Fruit fly (Drosophila melanogaster) whole organism, embryonic: ENCODE measurements around the gene CG15882.

Experiments used
- ATbp ChIP-seq: fragments of 200-800 bp; sonication (Bioruptor generic); optimal IDR thresholded peaks from 2 replicates; lab custom pipeline; 2017; ENCODE audit warnings: missing biosample characterization, mild to moderate bottlenecking, missing genetic modification characterization, missing genetic modification reagents
- Abd-B ChIP-seq: fragments of 200-800 bp; sonication (Bioruptor generic); optimal IDR thresholded peaks from 2 replicates; lab custom pipeline; 2018; ENCODE audit warnings: missing biosample characterization, mild to moderate bottlenecking, missing genetic modification characterization, moderate library complexity
- Blimp-1 ChIP-seq: fragments of 200-800 bp; sonication (Bioruptor generic); optimal IDR thresholded peaks from 3 replicates; lab custom pipeline; 2018; ENCODE audit warnings: missing biosample characterization, missing genetic modification characterization, mild to moderate bottlenecking, moderate library complexity, missing genetic modification reagents
- CG10462 ChIP-seq: fragments of 200-800 bp; sonication (Bioruptor generic); optimal IDR thresholded peaks from 2 replicates; lab custom pipeline; 2016; ENCODE audit warnings: missing biosample characterization, missing genetic modification characterization
- CG11398 ChIP-seq: fragments of 200-800 bp; sonication (Bioruptor generic); optimal IDR thresholded peaks from 2 replicates; lab custom pipeline; 2016; ENCODE audit warnings: missing biosample characterization, missing genetic modification characterization
- CG12219 ChIP-seq: fragments of 200-800 bp; sonication (Bioruptor generic); optimal IDR thresholded peaks from 3 replicates; lab custom pipeline; 2018; ENCODE audit warnings: missing biosample characterization, mild to moderate bottlenecking, missing genetic modification characterization
- CG12769 ChIP-seq: fragments of 200-800 bp; sonication (Bioruptor generic); optimal IDR thresholded peaks from 2 replicates; lab custom pipeline; 2019; ENCODE audit warnings: missing biosample characterization, mild to moderate bottlenecking, missing genetic modification characterization, moderate library complexity
- CG17359 ChIP-seq: fragments of 200-800 bp; sonication (Bioruptor generic); optimal IDR thresholded peaks from 3 replicates; lab custom pipeline; 2018; ENCODE audit warnings: missing biosample characterization, mild to moderate bottlenecking, missing genetic modification characterization, moderate library complexity
- CG17361 ChIP-seq: fragments of 200-800 bp; sonication (Bioruptor generic); IDR thresholded peaks from 3 replicates; pipeline ENCODE4 v1.3.6; 2022; ENCODE audit warnings: missing biosample characterization, missing genetic modification characterization
- CG30431 ChIP-seq: fragments of 200-800 bp; sonication (Bioruptor generic); optimal IDR thresholded peaks from 2 replicates; lab custom pipeline; 2017; ENCODE audit warnings: missing biosample characterization, missing genetic modification characterization
- CG32772 ChIP-seq: fragments of 200-800 bp; sonication (Bioruptor generic); IDR thresholded peaks from 2 replicates; pipeline ENCODE4 v1.3.6; 2022; ENCODE audit warnings: missing biosample characterization, missing genetic modification characterization
- CG5953 ChIP-seq: fragments of 200-800 bp; sonication (Bioruptor generic); IDR thresholded peaks from 2 replicates; pipeline ENCODE4 v1.3.6; 2022; ENCODE audit warnings: missing biosample characterization, missing genetic modification characterization
- CG6765 ChIP-seq: fragments of 200-800 bp; sonication (Bioruptor generic); optimal IDR thresholded peaks from 3 replicates; lab custom pipeline; 2017; ENCODE audit warnings: missing biosample characterization, mild to moderate bottlenecking, missing genetic modification characterization
- CG6813 ChIP-seq: fragments of 200-800 bp; sonication (Bioruptor generic); optimal IDR thresholded peaks from 2 replicates; lab custom pipeline; 2017; ENCODE audit warnings: missing biosample characterization, missing genetic modification characterization, mild to moderate bottlenecking, moderate library complexity, missing genetic modification reagents
- CG7556 ChIP-seq: fragments of 200-800 bp; sonication (Bioruptor generic); optimal IDR thresholded peaks from 2 replicates; lab custom pipeline; 2017; ENCODE audit warnings: missing biosample characterization, mild to moderate bottlenecking, missing genetic modification characterization
- CG8944 ChIP-seq: fragments of 200-800 bp; sonication (Bioruptor generic); optimal IDR thresholded peaks from 3 replicates; lab custom pipeline; 2016; ENCODE audit warnings: missing biosample characterization, missing genetic modification characterization
- CG9215 ChIP-seq: fragments of 200-800 bp; sonication (Bioruptor generic); IDR thresholded peaks from 2 replicates; pipeline ENCODE4 v1.3.6; 2022; ENCODE audit warnings: missing biosample characterization, missing genetic modification characterization
- Ets97D ChIP-seq: fragments of 200-800 bp; sonication (Bioruptor generic); optimal IDR thresholded peaks from 3 replicates; lab custom pipeline; 2016; ENCODE audit warnings: missing biosample characterization, missing genetic modification characterization
- H2.0 ChIP-seq: fragments of 200-800 bp; sonication (Bioruptor generic); IDR thresholded peaks from 2 replicates; pipeline ENCODE4 v1.3.6; 2022; ENCODE audit warnings: missing biosample characterization, missing genetic modification characterization
- HLH54F ChIP-seq: fragments of 200-800 bp; sonication (Bioruptor generic); optimal IDR thresholded peaks from 3 replicates; lab custom pipeline; 2016; ENCODE audit warnings: missing biosample characterization, missing genetic modification characterization
- Mad ChIP-seq: fragments of 200-800 bp; sonication (Bioruptor generic); optimal IDR thresholded peaks from 2 replicates; lab custom pipeline; 2016; ENCODE audit warnings: missing biosample characterization, missing genetic modification characterization
- NK7.1 ChIP-seq: fragments of 200-800 bp; sonication (Bioruptor generic); optimal IDR thresholded peaks from 3 replicates; lab custom pipeline; 2016; ENCODE audit warnings: missing biosample characterization, missing genetic modification characterization
- Nf-YA ChIP-seq: fragments of 200-800 bp; sonication (Bioruptor generic); IDR thresholded peaks from 2 replicates; pipeline ENCODE4 v1.3.6; 2022; ENCODE audit warnings: missing biosample characterization, missing genetic modification characterization
- Rx ChIP-seq: fragments of 200-800 bp; sonication (Bioruptor generic); IDR thresholded peaks from 2 replicates; pipeline ENCODE4 v1.3.6; 2022; ENCODE audit warnings: missing biosample characterization, missing genetic modification characterization
- Side ChIP-seq: fragments of 200-800 bp; sonication (Bioruptor generic); optimal IDR thresholded peaks from 2 replicates; lab custom pipeline; 2016; ENCODE audit warnings: missing biosample characterization, missing genetic modification characterization
- ase ChIP-seq: fragments of 200-800 bp; sonication (Bioruptor generic); IDR thresholded peaks from 3 replicates; pipeline ENCODE4 v1.3.6; 2022; ENCODE audit warnings: missing biosample characterization, missing genetic modification characterization
- ato ChIP-seq: fragments of 200-800 bp; sonication (Bioruptor generic); IDR thresholded peaks from 2 replicates; pipeline ENCODE4 v1.3.6; 2022; ENCODE audit warnings: missing biosample characterization, missing genetic modification characterization; ENCODE audit not compliant: partially characterized antibody
- bbx ChIP-seq: fragments of 200-800 bp; sonication (Bioruptor generic); IDR thresholded peaks from 2 replicates; pipeline ENCODE4 v1.3.6; 2022; ENCODE audit warnings: missing biosample characterization, missing genetic modification characterization; ENCODE audit not compliant: partially characterized antibody
- cg ChIP-seq: fragments of 200-800 bp; sonication (Bioruptor generic); optimal IDR thresholded peaks from 3 replicates; lab custom pipeline; 2019; ENCODE audit warnings: missing biosample characterization, mild to moderate bottlenecking, missing genetic modification characterization, moderate library complexity
- chinmo ChIP-seq: fragments of 200-800 bp; sonication (Bioruptor generic); IDR thresholded peaks from 4 replicates; pipeline ENCODE4 v1.3.6; 2022; ENCODE audit warnings: missing biosample characterization, missing genetic modification characterization; ENCODE audit not compliant: partially characterized antibody
- ci ChIP-seq: fragments of 200-800 bp; sonication (Bioruptor generic); IDR thresholded peaks from 3 replicates; pipeline ENCODE4 v1.3.6; 2022; ENCODE audit warnings: missing biosample characterization, missing genetic modification characterization
- crc ChIP-seq: fragments of 200-800 bp; sonication (Bioruptor generic); optimal IDR thresholded peaks from 2 replicates; lab custom pipeline; 2016; ENCODE audit warnings: missing biosample characterization, missing genetic modification characterization
- crp ChIP-seq, 2 experiments: fragments of 200-800 bp; sonication (Bioruptor generic); optimal IDR thresholded peaks; 2 replicates in 1 of 2; 3 replicates in 1 of 2; lab custom pipeline; 2017; ENCODE audit warnings: missing biosample characterization in 2 of 2, missing genetic modification characterization in 2 of 2, mild to moderate bottlenecking in 1 of 2, moderate library complexity in 1 of 2
- da ChIP-seq: fragments of 200-800 bp; sonication (Bioruptor generic); optimal IDR thresholded peaks from 2 replicates; lab custom pipeline; 2016; ENCODE audit warnings: missing biosample characterization, missing genetic modification characterization
- dmrt99B ChIP-seq: fragments of 200-800 bp; sonication (Bioruptor generic); optimal IDR thresholded peaks from 2 replicates; lab custom pipeline; 2018; ENCODE audit warnings: missing biosample characterization, mild to moderate bottlenecking, missing genetic modification characterization, moderate library complexity
- fd64A ChIP-seq: fragments of 200-800 bp; sonication (Bioruptor generic); optimal IDR thresholded peaks from 3 replicates; lab custom pipeline; 2018; ENCODE audit warnings: missing biosample characterization, mild to moderate bottlenecking, missing genetic modification characterization
- gcm2 ChIP-seq: fragments of 200-800 bp; sonication (Bioruptor generic); optimal IDR thresholded peaks from 2 replicates; lab custom pipeline; 2016; ENCODE audit warnings: missing biosample characterization, missing genetic modification characterization
- gro ChIP-seq: fragments of 200-800 bp; sonication (Bioruptor generic); optimal IDR thresholded peaks from 2 replicates; lab custom pipeline; 2016; ENCODE audit warnings: missing biosample characterization, missing genetic modification characterization
- ham ChIP-seq: fragments of 200-800 bp; sonication (Bioruptor generic); IDR thresholded peaks from 2 replicates; pipeline ENCODE4 v1.3.6; 2022; ENCODE audit warnings: missing biosample characterization, missing genetic modification characterization
- oc ChIP-seq: fragments of 200-800 bp; sonication (Bioruptor generic); optimal IDR thresholded peaks from 2 replicates; lab custom pipeline; 2018; ENCODE audit warnings: missing biosample characterization, mild to moderate bottlenecking, missing genetic modification characterization, moderate library complexity
- onecut ChIP-seq: fragments of 200-800 bp; sonication (Bioruptor generic); IDR thresholded peaks from 2 replicates; pipeline ENCODE4 v1.3.6; 2022; ENCODE audit warnings: missing biosample characterization, missing genetic modification characterization
- pros ChIP-seq: fragments of 200-800 bp; sonication (Bioruptor generic); optimal IDR thresholded peaks from 3 replicates; lab custom pipeline; 2019; ENCODE audit warnings: missing biosample characterization, mild to moderate bottlenecking, missing genetic modification characterization, moderate library complexity
- repo ChIP-seq: fragments of 200-800 bp; sonication (Bioruptor generic); optimal IDR thresholded peaks from 2 replicates; lab custom pipeline; 2016; ENCODE audit warnings: missing biosample characterization, missing genetic modification characterization
- salm ChIP-seq: fragments of 200-800 bp; sonication (Bioruptor generic); optimal IDR thresholded peaks from 2 replicates; lab custom pipeline; 2018; ENCODE audit warnings: missing biosample characterization, mild to moderate bottlenecking, missing genetic modification characterization
- so ChIP-seq: fragments of 200-800 bp; sonication (Bioruptor generic); IDR thresholded peaks from 3 replicates; pipeline ENCODE4 v1.3.6; 2022; ENCODE audit warnings: missing biosample characterization, missing genetic modification characterization
- sob ChIP-seq: fragments of 200-800 bp; sonication (Bioruptor generic); IDR thresholded peaks from 2 replicates; pipeline ENCODE4 v1.3.6; 2022; ENCODE audit warnings: missing biosample characterization, missing genetic modification characterization
- stwl ChIP-seq: fragments of 200-800 bp; sonication (Bioruptor generic); optimal IDR thresholded peaks from 3 replicates; lab custom pipeline; 2018; ENCODE audit warnings: missing biosample characterization, mild to moderate bottlenecking, missing genetic modification characterization, moderate library complexity
- tll ChIP-seq, 2 experiments: fragments of 200-800 bp in 1 of 2; fragments of >200 bp in 1 of 2; sonication (Bioruptor generic) in 1 of 2; optimal IDR thresholded peaks; 2 replicates each; lab custom pipeline; 2017 to 2019; ENCODE audit warnings: missing biosample characterization in 2 of 2, missing genetic modification characterization in 2 of 2, mild to moderate bottlenecking in 1 of 2, moderate library complexity in 1 of 2
- ttk ChIP-seq: fragments of 200-800 bp; sonication (Bioruptor generic); IDR thresholded peaks from 2 replicates; pipeline ENCODE4 v2.1.2; 2022; ENCODE audit warnings: missing biosample characterization, missing genetic modification characterization

Gene CG15882

DNA sequence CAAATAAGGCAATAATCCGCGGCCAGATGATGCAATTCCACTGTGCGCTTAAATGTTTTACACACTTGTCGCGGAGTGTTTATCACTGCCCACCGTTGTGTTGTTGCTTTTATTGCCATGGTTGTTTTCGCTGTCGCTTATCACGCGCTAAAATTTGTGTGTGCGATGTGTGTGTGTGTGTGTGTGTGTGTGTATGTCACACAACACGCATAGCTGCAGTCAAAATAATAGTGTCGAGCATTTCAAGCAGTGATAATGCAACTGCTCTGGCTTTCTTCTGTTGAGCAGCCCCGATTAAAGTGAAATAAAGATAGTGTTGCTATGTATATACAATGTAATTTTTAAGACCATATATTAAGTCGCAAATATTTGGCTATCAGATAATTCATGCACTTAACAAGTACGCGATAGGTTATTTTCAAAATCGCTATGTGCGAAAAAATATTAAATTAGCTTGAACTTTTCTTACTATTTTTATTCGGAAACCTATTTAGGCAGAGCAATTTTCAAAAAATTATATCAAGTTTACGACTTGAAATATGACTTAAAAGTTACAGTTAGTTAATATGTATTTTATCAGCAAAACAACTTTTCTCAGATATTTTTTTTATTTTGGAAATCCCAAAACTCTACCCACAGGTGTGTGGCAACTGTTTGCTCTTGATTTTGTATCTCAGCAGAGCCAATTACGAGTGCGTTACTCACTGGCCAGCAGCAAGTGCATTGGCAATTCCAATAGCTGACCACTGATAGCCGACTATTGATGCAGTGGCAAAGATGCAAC, 42.2 kb upstream of the CG15882 start (continued):
- peak; percentile 58 for TF ChIP-seq CG7556 (GFP tag; lab: Kevin White, UChicago)
- TF ChIP-seq Side (GFP tag; lab: Kevin White, UChicago) = no peak
- no peak for TF ChIP-seq ham (GFP tag; lab: Robert Waterston, UW)
- TF ChIP-seq stwl (tag; lab: Kevin White, UChicago) = no peak
- TF ChIP-seq cg = peak; percentile 55
- peak; percentile 40; the same call in 1 of the 2 replicates for TF ChIP-seq sob (GFP tag; lab: Robert Waterston, UW)
- no peak for TF ChIP-seq CG30431 (GFP tag; lab: Kevin White, UChicago)
- no peak for TF ChIP-seq repo (GFP tag; lab: Kevin White, UChicago)
- TF ChIP-seq so = no peak
- TF ChIP-seq dmrt99B (tag; lab: Kevin White, UChicago) = peak; percentile 70
- peak; percentile 14 for TF ChIP-seq ATbp
- TF ChIP-seq Ets97D (GFP tag; lab: Kevin White, UChicago) = no peak
- TF ChIP-seq ci = no peak
- no peak for TF ChIP-seq Abd-B
- TF ChIP-seq Blimp-1 = peak; percentile 3
- no peak for TF ChIP-seq CG17359 (tag; lab: Kevin White, UChicago)
- TF ChIP-seq crp (GFP tag; optimal IDR thresholded peaks at IDR 0.05; lab: Kevin White, UChicago) = no peak
- TF ChIP-seq Rx (GFP tag; lab: Robert Waterston, UW) = no peak
- peak; percentile 52 for TF ChIP-seq CG12769 (tag; lab: Kevin White, UChicago)
- no peak for TF ChIP-seq salm (tag; lab: Kevin White, UChicago)
- no peak for TF ChIP-seq CG12219 (GFP tag; lab: Kevin White, UChicago)
- no peak for TF ChIP-seq Nf-YA (GFP tag; lab: Robert Waterston, UW)
- no peak for TF ChIP-seq ttk
- no peak for TF ChIP-seq pros (GFP tag; lab: Kevin White, UChicago)
- TF ChIP-seq CG6765 (GFP tag; lab: Kevin White, UChicago) = peak; percentile 12
- no peak for TF ChIP-seq gcm2
- no peak for TF ChIP-seq CG10462
- no peak for TF ChIP-seq CG8944 (GFP tag; lab: Kevin White, UChicago)
- 0 out of 4 replicates have a peak, but pooled peaks have one; percentile 26 for TF ChIP-seq chinmo
- TF ChIP-seq onecut (GFP tag; lab: Robert Waterston, UW) = no peak
- TF ChIP-seq CG17361 = peak; percentile 55
- no peak; the same call in 1 of the 2 replicates for TF ChIP-seq CG9215
- no peak for TF ChIP-seq Mad
- TF ChIP-seq gro = no peak
- no peak for TF ChIP-seq HLH54F (GFP tag; lab: Kevin White, UChicago)
- no peak; the same call in 2 of the 3 replicates for TF ChIP-seq ase (GFP tag; lab: Robert Waterston, UW)
- no peak for TF ChIP-seq CG5953
- no peak for TF ChIP-seq tll (GFP tag; optimal IDR thresholded peaks at IDR 0.05; lab: Kevin White, UChicago)
- no peak for TF ChIP-seq H2.0
- no peak for TF ChIP-seq NK7.1 (GFP tag; lab: Kevin White, UChicago)
- TF ChIP-seq crc (GFP tag; lab: Kevin White, UChicago) = no peak
- TF ChIP-seq da (GFP tag; lab: Kevin White, UChicago) = no peak
- TF ChIP-seq bbx = no peak
- TF ChIP-seq CG32772 (GFP tag; lab: Robert Waterston, UW) = no peak
- no peak for TF ChIP-seq oc (tag; lab: Kevin White, UChicago)
- no peak for TF ChIP-seq fd64A
- no peak for TF ChIP-seq CG6813 (GFP tag; lab: Kevin White, UChicago)
- TF ChIP-seq ato (GFP tag; lab: Robert Waterston, UW) = no peak
- TF ChIP-seq CG11398 (GFP tag; lab: Kevin White, UChicago) = no peak
